Worm (Caenorhabditis elegans): ENCODE results near the gene slc-17.7.

DNA sequence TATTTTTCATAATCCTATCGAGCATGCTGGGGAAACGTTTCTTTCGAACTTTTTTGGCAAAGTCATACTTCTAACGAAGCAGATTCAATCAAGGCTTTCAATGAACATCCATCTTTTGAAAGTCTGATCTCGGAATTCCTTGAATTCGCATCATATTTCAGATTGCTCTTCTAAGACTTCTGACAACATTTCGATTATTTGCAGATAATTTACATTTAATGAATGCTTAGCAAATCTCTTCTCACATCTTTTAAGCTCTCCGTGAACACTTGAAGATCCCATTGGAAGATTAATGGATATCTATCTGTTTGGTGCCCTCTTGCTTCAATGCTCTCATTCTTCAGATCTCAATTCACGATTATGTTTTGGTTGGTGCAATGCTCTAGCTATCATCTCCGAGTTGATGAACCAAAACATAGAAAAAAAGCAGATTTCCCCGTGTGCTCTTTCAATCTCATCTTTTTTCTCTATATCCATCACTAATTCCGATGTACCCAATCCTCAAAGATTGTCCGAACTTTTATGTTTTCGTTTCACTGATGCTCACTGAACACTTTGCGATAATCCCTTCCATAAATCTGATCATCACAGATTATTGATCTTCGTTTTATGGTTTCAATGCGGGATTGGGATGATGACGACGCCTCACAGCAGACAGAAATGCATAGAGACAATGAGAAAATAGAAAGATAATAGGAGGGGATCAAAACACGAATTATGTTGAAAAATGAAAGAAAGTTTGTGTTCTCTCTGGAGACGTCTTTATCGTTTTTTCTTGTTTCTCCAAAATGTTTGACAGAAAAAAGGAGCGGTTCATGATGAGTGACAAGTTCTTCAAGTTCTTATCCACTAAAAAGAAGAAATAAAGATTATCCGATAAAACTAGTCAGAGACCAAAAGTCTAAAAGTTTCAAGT is 8.1 kb upstream of the slc-17.7 start:
- TF ChIP-seq nhr-11 (tag; optimal IDR thresholded peaks at IDR 0.05) = no peak
- TF ChIP-seq ceh-32 (tag; optimal IDR thresholded peaks at IDR 0.05; ENCODE audit: poor library complexity) = no peak
- TF ChIP-seq madf-9 (GFP tag; conservative IDR thresholded peaks at IDR 0.05) = no peak
- no peak for TF ChIP-seq lin-39 (tag; optimal IDR thresholded peaks at IDR 0.05)
- TF ChIP-seq nhr-10 (tag; optimal IDR thresholded peaks at IDR 0.05) = no peak
- TF ChIP-seq arid-1 (GFP tag; conservative IDR thresholded peaks at IDR 0.05) = no peak
- no peak for TF ChIP-seq ZK546.5 (tag; optimal IDR thresholded peaks at IDR 0.05)
- TF ChIP-seq tra-1 (GFP tag; IDR thresholded peaks at IDR 0.05) = no peak
- no peak for TF ChIP-seq unc-39 (tag; optimal IDR thresholded peaks at IDR 0.05)
- TF ChIP-seq zag-1 (tag; optimal IDR thresholded peaks at IDR 0.05) = no peak
- no peak for TF ChIP-seq nhr-76 (tag; optimal IDR thresholded peaks at IDR 0.05)
- no peak for TF ChIP-seq nhr-77 (tag; optimal IDR thresholded peaks at IDR 0.05)

Measured in whole organism, L4 larva.